Fruit fly (Drosophila melanogaster): Measurements from ENCODE around the gene CG33644.

Gene CG33644

DNA sequence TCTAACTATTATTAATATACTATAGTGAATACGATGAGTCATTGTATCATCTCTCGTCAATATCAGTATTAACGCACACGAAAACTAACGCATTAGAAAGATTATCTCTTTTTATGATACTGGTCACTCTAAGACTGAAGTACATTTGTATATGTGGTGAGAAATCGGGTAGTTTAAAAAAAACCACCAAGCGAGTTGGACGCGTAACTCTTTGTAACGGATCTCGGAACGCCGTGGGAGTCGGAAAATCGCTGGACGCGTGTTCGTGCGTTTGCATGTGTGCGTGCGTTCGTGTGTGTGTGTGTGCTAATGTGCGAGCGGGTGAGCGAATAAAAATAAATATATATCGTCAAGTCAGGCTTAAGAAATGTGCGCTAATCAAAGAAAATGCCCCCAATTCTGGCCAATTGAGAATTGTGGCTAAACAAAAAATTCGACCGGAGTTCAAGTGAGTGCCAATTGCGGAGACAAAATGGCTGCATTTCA is 18.1 kb downstream of the CG33644 start, which contains the start of gene kuz (continued):
- TF ChIP-seq hbn (GFP tag; IDR thresholded peaks at IDR 0.05; ENCODE audit: partially characterized antibody) = no peak; the same call in none of the 2 replicates
- no peak for TF ChIP-seq cato (GFP tag; optimal IDR thresholded peaks at IDR 0.05; ENCODE audit: borderline replicate concordance)
- no peak for TF ChIP-seq CG2889 (GFP tag; IDR thresholded peaks at IDR 0.05)
- no peak for TF ChIP-seq CG7745 (tag; optimal IDR thresholded peaks at IDR 0.05)
- peak; percentile 42 for TF ChIP-seq wek (GFP tag; optimal IDR thresholded peaks at IDR 0.05)
- peak; percentile 40 for TF ChIP-seq grau (tag; optimal IDR thresholded peaks at IDR 0.05)
- TF ChIP-seq CG6175 (GFP tag; IDR thresholded peaks at IDR 0.05) = no peak
- TF ChIP-seq CG34376 (GFP tag; optimal IDR thresholded peaks at IDR 0.05) = peak; percentile 46
- TF ChIP-seq CG9817 (tag; optimal IDR thresholded peaks at IDR 0.05) = peak; percentile 18
- no peak for TF ChIP-seq Hr3 (GFP tag; optimal IDR thresholded peaks at IDR 0.05)
- TF ChIP-seq kay (GFP tag; optimal IDR thresholded peaks at IDR 0.05) = peak; percentile 98
- TF ChIP-seq CG17328 (GFP tag; IDR thresholded peaks at IDR 0.05) = peak; percentile 64
- TF ChIP-seq Gug (GFP tag; IDR thresholded peaks at IDR 0.05) = no peak; the same call in 3 of the 4 replicates
- TF ChIP-seq CG3995 (GFP tag; optimal IDR thresholded peaks at IDR 0.05) = no peak
- no peak for TF ChIP-seq lbe (GFP tag; optimal IDR thresholded peaks at IDR 0.05)
- TF ChIP-seq caup (GFP tag; optimal IDR thresholded peaks at IDR 0.05; ENCODE audit: severe bottlenecking) = peak; percentile 66
- TF ChIP-seq CG4360 (GFP tag; IDR thresholded peaks at IDR 0.05) = peak; percentile 32; the same call in 1 of the 2 replicates
- TF ChIP-seq Doc2 (GFP tag; IDR thresholded peaks at IDR 0.05) = no peak
- TF ChIP-seq Dll (GFP tag; IDR thresholded peaks at IDR 0.05; ENCODE audit: partially characterized antibody) = peak; percentile 44; the same call in 2 of the 4 replicates
- no peak for TF ChIP-seq pum (GFP tag; optimal IDR thresholded peaks at IDR 0.05)
- TF ChIP-seq zfh2 (GFP tag; optimal IDR thresholded peaks at IDR 0.05) = no peak
- TF ChIP-seq CG10366 (GFP tag; IDR thresholded peaks at IDR 0.05) = peak; percentile 30
- TF ChIP-seq sna (GFP tag; IDR thresholded peaks at IDR 0.05; ENCODE audit: partially characterized antibody) = peak; percentile 61
- no peak for TF ChIP-seq fru (optimal IDR thresholded peaks at IDR 0.05)
- TF ChIP-seq mam (GFP tag; optimal IDR thresholded peaks at IDR 0.05) = no peak
- TF ChIP-seq nerfin-2 (GFP tag; IDR thresholded peaks at IDR 0.05; ENCODE audit: partially characterized antibody) = peak; percentile 44; the same call in 1 of the 2 replicates
- TF ChIP-seq seq (GFP tag; IDR thresholded peaks at IDR 0.05) = no peak
- TF ChIP-seq CG8388 (GFP tag; optimal IDR thresholded peaks at IDR 0.05) = peak; percentile 41
- TF ChIP-seq CG32532 (GFP tag; IDR thresholded peaks at IDR 0.05) = peak; percentile 44
- TF ChIP-seq CG18262 (tag; optimal IDR thresholded peaks at IDR 0.05) = peak; percentile 43
- TF ChIP-seq dati (GFP tag; IDR thresholded peaks at IDR 0.05) = no peak
- peak in 1 of 3 experiments; percentile 16 for TF ChIP-seq lola (GFP tag; optimal IDR thresholded peaks at IDR 0.05)
- TF ChIP-seq gfzf (GFP tag; optimal IDR thresholded peaks at IDR 0.05) = peak; percentile 67
- peak; percentile 83 for TF ChIP-seq Ets65A (GFP tag)
- 0 out of 3 replicates have a peak, but pooled peaks have one; percentile 21 for TF ChIP-seq CG16813 (GFP tag; IDR thresholded peaks at IDR 0.05; ENCODE audit: partially characterized antibody)
- no peak for TF ChIP-seq CG11695 (GFP tag; IDR thresholded peaks at IDR 0.05)

DNA sequence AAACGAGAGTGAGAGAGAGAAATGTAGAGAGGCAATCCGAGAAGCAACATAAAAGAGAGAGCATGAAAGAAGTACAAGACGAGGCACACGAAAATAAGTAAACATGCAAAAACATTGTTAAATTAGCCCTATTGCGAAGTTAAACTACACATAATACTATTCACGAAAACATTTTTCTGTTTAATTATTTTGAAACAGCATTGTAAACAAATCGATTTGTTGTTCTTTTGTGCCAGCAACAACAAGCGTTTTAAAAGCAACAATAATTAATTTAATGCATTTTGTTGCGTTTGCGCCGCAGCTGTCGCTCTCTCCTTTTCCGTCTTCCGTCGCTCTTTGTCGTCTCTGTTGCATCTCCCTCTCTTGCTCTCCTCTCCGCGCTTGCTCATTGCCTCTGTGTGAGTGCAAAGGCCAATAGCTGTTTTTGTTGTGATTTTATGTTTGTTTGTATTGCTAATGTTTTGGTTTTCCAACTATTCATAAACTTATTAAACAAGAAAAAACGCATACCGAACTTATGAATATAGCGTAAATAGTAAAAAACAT is 18.7 kb downstream of the CG33644 start:
- TF ChIP-seq CG1647 (GFP tag; optimal IDR thresholded peaks at IDR 0.05) (no peak), Xrp1 (GFP tag; IDR thresholded peaks at IDR 0.05) (no peak), pb (GFP tag; optimal IDR thresholded peaks at IDR 0.05) (no peak), CG4360 (GFP tag; IDR thresholded peaks at IDR 0.05) (peak; percentile 85), crol (GFP tag; IDR thresholded peaks at IDR 0.05) (peak; percentile 29; the same call in 1 of the 2 replicates), CG3838 (GFP tag; optimal IDR thresholded peaks at IDR 0.05) (peak; percentile 1), CG14965 (GFP tag; optimal IDR thresholded peaks at IDR 0.05; ENCODE audit: borderline replicate concordance) (no peak), pros (GFP tag; optimal IDR thresholded peaks at IDR 0.05) (peak; percentile 35), yki (optimal IDR thresholded peaks at IDR 0.05) (peak; percentile 91), CG8924 (tag; optimal IDR thresholded peaks at IDR 0.05) (peak; percentile 25), chinmo (GFP tag; IDR thresholded peaks at IDR 0.05; ENCODE audit: partially characterized antibody) (peak; percentile 75), Max (GFP tag; optimal IDR thresholded peaks at IDR 0.05) (no peak), eve (GFP tag; optimal IDR thresholded peaks at IDR 0.05) (peak in 1 of 2 experiments; percentile 81), Trl (optimal IDR thresholded peaks at IDR 0.05) (peak; percentile 93 to 96), Trl (GFP tag; optimal IDR thresholded peaks at IDR 0.05) (no peak), Hr39 (optimal IDR thresholded peaks at IDR 0.05) (peak; percentile 6), CG18476 (GFP tag; optimal IDR thresholded peaks at IDR 0.05) (no peak), Dll (GFP tag; IDR thresholded peaks at IDR 0.05; ENCODE audit: partially characterized antibody) (0 out of 4 replicates have a peak, but pooled peaks have one; percentile 15)

All from whole organism, embryonic.